Fruit fly (Drosophila melanogaster): ENCODE results near the gene CG34426.

Gene CG34426

dm6 chr3L:8767876-8768275 lies 34.4 kb upstream of the CG34426 start (continued):
- peak; percentile 78 for TF ChIP-seq CG18599 (GFP tag; optimal IDR thresholded peaks at IDR 0.05)
- peak; percentile 41; the same call in 1 of the 2 replicates for TF ChIP-seq H2.0 (GFP tag; IDR thresholded peaks at IDR 0.05)
- peak; percentile 71 for TF ChIP-seq Rfx (GFP tag; IDR thresholded peaks at IDR 0.05)
- peak; percentile 2 for TF ChIP-seq nom (GFP tag; optimal IDR thresholded peaks at IDR 0.05)
- TF ChIP-seq CG12155 (GFP tag; optimal IDR thresholded peaks at IDR 0.05) = peak; percentile 23
- no peak for TF ChIP-seq CG6654 (GFP tag; optimal IDR thresholded peaks at IDR 0.05)
- no peak for TF ChIP-seq ssp (GFP tag; IDR thresholded peaks at IDR 0.05)
- peak; percentile 72 for TF ChIP-seq CG7839 (tag; optimal IDR thresholded peaks at IDR 0.05)
- peak; percentile 40; the same call in 1 of the 2 replicates for TF ChIP-seq esg (GFP tag; conservative IDR thresholded peaks at IDR 0.05)
- peak; percentile 54; the same call in 1 of the 2 replicates for TF ChIP-seq Ptx1 (GFP tag; IDR thresholded peaks at IDR 0.05)
- no peak for TF ChIP-seq CG13123 (GFP tag; optimal IDR thresholded peaks at IDR 0.05)
- no peak for TF ChIP-seq chinmo (GFP tag; IDR thresholded peaks at IDR 0.05; ENCODE audit: partially characterized antibody)
- no peak for TF ChIP-seq sim (GFP tag; IDR thresholded peaks at IDR 0.05)
- TF ChIP-seq shn (GFP tag; optimal IDR thresholded peaks at IDR 0.05) = peak; percentile 24
- no peak for TF ChIP-seq gt (GFP tag; IDR thresholded peaks at IDR 0.05)
- peak; percentile 67 for TF ChIP-seq CoRest (tag; optimal IDR thresholded peaks at IDR 0.05)
- TF ChIP-seq CG7372 (GFP tag; IDR thresholded peaks at IDR 0.05) = 0 out of 2 replicates have a peak, but pooled peaks have one; percentile 10
- TF ChIP-seq CG3281 (GFP tag; optimal IDR thresholded peaks at IDR 0.05) = peak; percentile 70
- peak; percentile 46 for TF ChIP-seq Dip3 (GFP tag; optimal IDR thresholded peaks at IDR 0.05)
- no peak for TF ChIP-seq onecut (GFP tag; IDR thresholded peaks at IDR 0.05)
- TF ChIP-seq Med (GFP tag) = peak; percentile 85
- peak in 1 of 2 experiments; percentile 23 for TF ChIP-seq dpn (GFP tag; optimal IDR thresholded peaks at IDR 0.05)
- peak; percentile 47 for TF ChIP-seq mam (GFP tag; optimal IDR thresholded peaks at IDR 0.05)
- peak; percentile 32 for TF ChIP-seq Max (GFP tag; optimal IDR thresholded peaks at IDR 0.05)
- TF ChIP-seq CG1529 (GFP tag; optimal IDR thresholded peaks at IDR 0.05) = no peak
- no peak for TF ChIP-seq pan (optimal IDR thresholded peaks at IDR 0.05)
- peak in 1 of 2 experiments; percentile 48 for TF ChIP-seq pan (GFP tag; optimal IDR thresholded peaks at IDR 0.05 in 1 of 2, IDR thresholded peaks at IDR 0.05 in 1 of 2)
- no peak for TF ChIP-seq hbn (GFP tag; IDR thresholded peaks at IDR 0.05; ENCODE audit: partially characterized antibody)
- TF ChIP-seq tx (GFP tag; optimal IDR thresholded peaks at IDR 0.05) = peak; percentile 10
- no peak for TF ChIP-seq Tbp (GFP tag; optimal IDR thresholded peaks at IDR 0.05)
- peak; percentile 65; the same call in 2 of the 3 replicates for TF ChIP-seq dysf (GFP tag; IDR thresholded peaks at IDR 0.05)
- TF ChIP-seq CG13424 (tag; optimal IDR thresholded peaks at IDR 0.05) = peak; percentile 22
- TF ChIP-seq maf-S (GFP tag; optimal IDR thresholded peaks at IDR 0.05) = peak; percentile 34
- no peak for TF ChIP-seq peb (GFP tag; IDR thresholded peaks at IDR 0.05)
- peak; percentile 42 for TF ChIP-seq org-1 (GFP tag; optimal IDR thresholded peaks at IDR 0.05)
- TF ChIP-seq CG17568 (GFP tag; optimal IDR thresholded peaks at IDR 0.05) = no peak
- peak; percentile 48 for TF ChIP-seq Fer1 (GFP tag; optimal IDR thresholded peaks at IDR 0.05)
- peak; percentile 39 for TF ChIP-seq Vsx1 (GFP tag; optimal IDR thresholded peaks at IDR 0.05)
- TF ChIP-seq CG12769 (tag; optimal IDR thresholded peaks at IDR 0.05) = peak; percentile 66
- no peak for TF ChIP-seq pum (GFP tag; optimal IDR thresholded peaks at IDR 0.05)
- TF ChIP-seq CG17361 (GFP tag; IDR thresholded peaks at IDR 0.05) = peak; percentile 45; the same call in 2 of the 3 replicates
- TF ChIP-seq CG7556 (GFP tag; optimal IDR thresholded peaks at IDR 0.05) = peak; percentile 64
- TF ChIP-seq HmgZ (tag; optimal IDR thresholded peaks at IDR 0.05) = peak; percentile 56
- TF ChIP-seq CG17802 (tag; optimal IDR thresholded peaks at IDR 0.05) = no peak
- peak; percentile 14 for TF ChIP-seq tin (GFP tag; optimal IDR thresholded peaks at IDR 0.05)
- peak; percentile 70 for TF ChIP-seq CG9437 (GFP tag; optimal IDR thresholded peaks at IDR 0.05)
- peak; percentile 76 for TF ChIP-seq Ets65A (GFP tag)
- peak; percentile 57 for TF ChIP-seq CG9727 (GFP tag; optimal IDR thresholded peaks at IDR 0.05)
- TF ChIP-seq lmd (GFP tag; IDR thresholded peaks at IDR 0.05) = peak; percentile 70
- no peak for TF ChIP-seq CG17829 (tag; optimal IDR thresholded peaks at IDR 0.05)
- TF ChIP-seq CG32767 (GFP tag; IDR thresholded peaks at IDR 0.05) = peak; percentile 48; the same call in 1 of the 2 replicates
- TF ChIP-seq cas (GFP tag; IDR thresholded peaks at IDR 0.05) = no peak

All from whole organism, embryonic.